Worm (Caenorhabditis elegans): ENCODE results near the gene Y75B8A.44.

DNA sequence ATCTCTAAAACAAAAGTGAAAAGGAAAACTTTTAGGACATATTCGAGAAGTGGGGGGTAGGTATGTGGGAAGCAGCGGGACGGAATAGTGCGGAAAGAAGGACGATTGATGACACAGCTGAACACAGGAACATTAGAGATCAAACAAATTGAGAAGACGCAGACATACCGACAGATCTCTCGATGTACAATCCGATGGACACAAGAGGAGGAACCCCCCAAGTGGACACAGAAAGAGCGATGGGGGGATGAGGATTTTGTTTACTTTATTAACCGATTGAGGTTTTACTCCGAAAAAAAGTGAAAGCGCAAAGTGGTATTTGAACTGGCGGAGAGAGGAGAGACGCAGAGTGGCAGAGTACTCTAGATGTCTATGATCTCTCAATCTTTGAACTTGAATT, 16.2 kb upstream of the Y75B8A.44 start:
- TF ChIP-seq mcd-1 (GFP tag; IDR thresholded peaks at IDR 0.05): no peak
- no peak for TF ChIP-seq C06A6.2 (GFP tag; conservative IDR thresholded peaks at IDR 0.05)
- TF ChIP-seq egl-44 (GFP tag; IDR thresholded peaks at IDR 0.05): no peak
- TF ChIP-seq akir-1 (GFP tag; optimal IDR thresholded peaks at IDR 0.05): no peak
- TF ChIP-seq sea-2 (GFP tag; IDR thresholded peaks at IDR 0.05): no peak
- no peak for TF ChIP-seq lag-1 (GFP tag; IDR thresholded peaks at IDR 0.05)
- TF ChIP-seq rpc-1 (optimal IDR thresholded peaks at IDR 0.05): no peak
- no peak for TF ChIP-seq rpc-1 (tag; optimal IDR thresholded peaks at IDR 0.05)
- no peak for TF ChIP-seq pha-4 (tag; optimal IDR thresholded peaks at IDR 0.05)
- TF ChIP-seq unc-62 (GFP tag; optimal IDR thresholded peaks at IDR 0.05): no peak
- TF ChIP-seq pbrm-1 (GFP tag; IDR thresholded peaks at IDR 0.05): no peak
- TF ChIP-seq chd-7 (tag; optimal IDR thresholded peaks at IDR 0.05): no peak
- no peak for TF ChIP-seq aptf-3 (GFP tag; IDR thresholded peaks at IDR 0.05)
- no peak for TF ChIP-seq F57A8.1 (GFP tag; optimal IDR thresholded peaks at IDR 0.05)
- TF ChIP-seq unc-130 (GFP tag; optimal IDR thresholded peaks at IDR 0.05): no peak
